Fruit fly (Drosophila melanogaster) whole organism, embryonic: ENCODE data around the gene CG5390.

ENCODE experiments used
- ATbp ChIP-seq: fragments of 200-800 bp; sonication (Bioruptor generic); optimal IDR thresholded peaks from 2 replicates; lab custom pipeline; 2017; ENCODE audit warnings: missing biosample characterization, mild to moderate bottlenecking, missing genetic modification characterization, missing genetic modification reagents
- Bdp1 ChIP-seq: fragments of 200-800 bp; sonication (Bioruptor generic); optimal IDR thresholded peaks from 3 replicates; lab custom pipeline; 2016; ENCODE audit warnings: missing biosample characterization, missing genetic modification characterization
- CG10366 ChIP-seq: fragments of 200-800 bp; sonication (Bioruptor generic); IDR thresholded peaks from 2 replicates; pipeline ENCODE4 v1.3.6; 2022; ENCODE audit warnings: missing biosample characterization, missing genetic modification characterization
- CG11560 ChIP-seq: fragments of 200-800 bp; sonication (Bioruptor generic); IDR thresholded peaks from 3 replicates; pipeline ENCODE4 v1.3.6; 2022; ENCODE audit warnings: missing biosample characterization, missing genetic modification characterization
- CG12299 ChIP-seq: fragments of 200-800 bp; sonication (Bioruptor generic); optimal IDR thresholded peaks from 2 replicates; lab custom pipeline; 2018; ENCODE audit warnings: missing biosample characterization, mild to moderate bottlenecking, missing genetic modification characterization
- CG1233 ChIP-seq: fragments of 200-800 bp; sonication (Bioruptor generic); optimal IDR thresholded peaks from 4 replicates; lab custom pipeline; 2018; ENCODE audit warnings: missing biosample characterization, mild to moderate bottlenecking, missing genetic modification characterization
- CG12659 ChIP-seq: fragments of 200-800 bp; sonication (Bioruptor generic); optimal IDR thresholded peaks from 3 replicates; lab custom pipeline; 2017; ENCODE audit warnings: mild to moderate bottlenecking, missing biosample characterization, missing genetic modification reagents, missing genetic modification characterization
- CG13424 ChIP-seq: fragments of 200-800 bp; sonication (Bioruptor generic); optimal IDR thresholded peaks from 2 replicates; lab custom pipeline; 2019; ENCODE audit warnings: missing biosample characterization, mild to moderate bottlenecking, missing genetic modification characterization, moderate library complexity
- CG13894 ChIP-seq: fragments of 200-800 bp; sonication (Bioruptor generic); optimal IDR thresholded peaks from 3 replicates; lab custom pipeline; 2018; ENCODE audit warnings: missing biosample characterization, mild to moderate bottlenecking, missing genetic modification characterization, moderate library complexity
- CG14441 ChIP-seq: fragments of 200-800 bp; sonication (Bioruptor generic); IDR thresholded peaks from 2 replicates; pipeline ENCODE4 v1.3.6; 2022; ENCODE audit warnings: missing biosample characterization, missing genetic modification characterization
- CG14965 ChIP-seq: fragments of 200-800 bp; sonication (Bioruptor generic); optimal IDR thresholded peaks from 2 replicates; lab custom pipeline; 2016; ENCODE audit warnings: missing biosample characterization, missing genetic modification characterization, borderline replicate concordance
- CG15479 ChIP-seq: fragments of 200-800 bp; sonication (Bioruptor generic); optimal IDR thresholded peaks from 3 replicates; lab custom pipeline; 2019; ENCODE audit warnings: missing biosample characterization, mild to moderate bottlenecking, missing genetic modification characterization, moderate library complexity
- CG1603 ChIP-seq: fragments of 200-800 bp; sonication (Bioruptor generic); optimal IDR thresholded peaks from 2 replicates; lab custom pipeline; 2019; ENCODE audit warnings: missing biosample characterization, mild to moderate bottlenecking, missing genetic modification characterization, moderate library complexity
- CG16813 ChIP-seq: fragments of 200-800 bp; sonication (Bioruptor generic); IDR thresholded peaks from 3 replicates; pipeline ENCODE4 v1.3.6; 2022; ENCODE audit warnings: missing biosample characterization, missing genetic modification characterization; ENCODE audit not compliant: partially characterized antibody
- CG17385 ChIP-seq: fragments of 200-800 bp; sonication (Bioruptor generic); optimal IDR thresholded peaks from 3 replicates; lab custom pipeline; 2018; ENCODE audit warnings: missing biosample characterization, mild to moderate bottlenecking, missing genetic modification characterization
- CG2678 ChIP-seq: fragments of 200-800 bp; sonication (Bioruptor generic); optimal IDR thresholded peaks from 3 replicates; lab custom pipeline; 2019; ENCODE audit warnings: missing biosample characterization, mild to moderate bottlenecking, missing genetic modification characterization, moderate library complexity
- CG34422 ChIP-seq: fragments of 200-800 bp; sonication (Bioruptor generic); IDR thresholded peaks from 3 replicates; pipeline ENCODE4 v1.3.6; 2022; ENCODE audit warnings: missing biosample characterization, missing genetic modification characterization
- CG4360 ChIP-seq: fragments of 200-800 bp; sonication (Bioruptor generic); IDR thresholded peaks from 2 replicates; pipeline ENCODE4 v1.3.6; 2022; ENCODE audit warnings: missing biosample characterization, missing genetic modification characterization
- CG4404 ChIP-seq: fragments of 200-800 bp; sonication (Bioruptor generic); IDR thresholded peaks from 2 replicates; pipeline ENCODE4 v1.3.6; 2022; ENCODE audit warnings: missing biosample characterization, missing genetic modification characterization
- CG6654 ChIP-seq: fragments of 200-800 bp; sonication (Bioruptor generic); optimal IDR thresholded peaks from 2 replicates; lab custom pipeline; 2017; ENCODE audit warnings: missing biosample characterization, mild to moderate bottlenecking, missing genetic modification characterization
- CG6683 ChIP-seq: fragments of 200-800 bp; sonication (Bioruptor generic); optimal IDR thresholded peaks from 2 replicates; lab custom pipeline; 2017; ENCODE audit warnings: missing biosample characterization, mild to moderate bottlenecking, missing genetic modification characterization, missing genetic modification reagents
- CG7987 ChIP-seq: fragments of 200-800 bp; sonication (Bioruptor generic); optimal IDR thresholded peaks from 2 replicates; lab custom pipeline; 2018; ENCODE audit warnings: missing biosample characterization, mild to moderate bottlenecking, missing genetic modification characterization, moderate library complexity
- CG8089 ChIP-seq: fragments of 200-800 bp; sonication (Bioruptor generic); optimal IDR thresholded peaks from 3 replicates; lab custom pipeline; 2016; ENCODE audit warnings: missing biosample characterization, missing genetic modification characterization
- CG9797 ChIP-seq: fragments of 200-800 bp; sonication (Bioruptor generic); optimal IDR thresholded peaks from 3 replicates; lab custom pipeline; 2018; ENCODE audit warnings: missing biosample characterization, mild to moderate bottlenecking, missing genetic modification characterization
- CG9817 ChIP-seq: fragments of 200-800 bp; sonication (Bioruptor generic); optimal IDR thresholded peaks from 2 replicates; lab custom pipeline; 2018; ENCODE audit warnings: missing biosample characterization, mild to moderate bottlenecking, missing genetic modification characterization, moderate library complexity
- CTCF ChIP-seq: fragments of 200-800 bp; sonication (Bioruptor generic); optimal IDR thresholded peaks from 2 replicates; lab custom pipeline; 2017; ENCODE audit warnings: missing biosample characterization, mild to moderate bottlenecking, missing genetic modification characterization, moderate library complexity
- D19A ChIP-seq: fragments of 200-800 bp; optimal IDR thresholded peaks from 3 replicates; lab custom pipeline; 2019; ENCODE audit warnings: missing biosample characterization, mild to moderate bottlenecking, missing genetic modification characterization, moderate library complexity
- Dad ChIP-seq: fragments of 200-800 bp; sonication (Bioruptor generic); optimal IDR thresholded peaks from 3 replicates; lab custom pipeline; 2016; ENCODE audit warnings: missing biosample characterization, missing genetic modification characterization
- E2f1 ChIP-seq: fragments of 200-800 bp; sonication (Bioruptor generic); IDR thresholded peaks from 2 replicates; pipeline ENCODE4 v1.3.6; 2022; ENCODE audit warnings: missing biosample characterization, missing genetic modification characterization
- E2f2 ChIP-seq: fragments of 200-800 bp; sonication (Bioruptor generic); IDR thresholded peaks from 2 replicates; pipeline ENCODE4 v1.3.6; 2022; ENCODE audit warnings: missing biosample characterization, missing genetic modification characterization
- ERR ChIP-seq: fragments of 200-800 bp; sonication (Bioruptor generic); optimal IDR thresholded peaks from 2 replicates; lab custom pipeline; 2016; ENCODE audit warnings: missing biosample characterization, missing genetic modification characterization
- H2.0 ChIP-seq: fragments of 200-800 bp; sonication (Bioruptor generic); IDR thresholded peaks from 2 replicates; pipeline ENCODE4 v1.3.6; 2022; ENCODE audit warnings: missing biosample characterization, missing genetic modification characterization
- Hey ChIP-seq: fragments of 200-800 bp; sonication (Bioruptor generic); optimal IDR thresholded peaks from 3 replicates; lab custom pipeline; 2018; ENCODE audit warnings: missing biosample characterization, mild to moderate bottlenecking, missing genetic modification characterization
- Jarid2 ChIP-seq: fragments of 200-800 bp; sonication (Bioruptor generic); optimal IDR thresholded peaks from 3 replicates; lab custom pipeline; 2017; ENCODE audit warnings: mild to moderate bottlenecking, missing biosample characterization, missing genetic modification reagents, missing genetic modification characterization
- Lim3 ChIP-seq: fragments of 200-800 bp; sonication (Bioruptor generic); IDR thresholded peaks from 2 replicates; pipeline ENCODE4 v1.3.6; 2022; ENCODE audit warnings: missing biosample characterization, missing genetic modification characterization
- Lpt ChIP-seq: fragments of >200 bp; optimal IDR thresholded peaks from 2 replicates; lab custom pipeline; 2018; ENCODE audit warnings: missing biosample characterization, missing genetic modification characterization
- Max ChIP-seq: fragments of 200-800 bp; sonication (Bioruptor generic); optimal IDR thresholded peaks from 2 replicates; lab custom pipeline; 2016; ENCODE audit warnings: missing biosample characterization, mild to moderate bottlenecking, missing genetic modification characterization
- NC2β ChIP-seq: fragments of 200-800 bp; sonication (Bioruptor generic); optimal IDR thresholded peaks from 2 replicates; lab custom pipeline; 2016; ENCODE audit warnings: missing biosample characterization, missing genetic modification characterization
- Nf-YB ChIP-seq: fragments of 200-800 bp; sonication (Bioruptor generic); optimal IDR thresholded peaks from 3 replicates; lab custom pipeline; 2019; ENCODE audit warnings: missing biosample characterization, mild to moderate bottlenecking, missing genetic modification characterization, moderate library complexity
- Side ChIP-seq: fragments of 200-800 bp; sonication (Bioruptor generic); optimal IDR thresholded peaks from 2 replicates; lab custom pipeline; 2016; ENCODE audit warnings: missing biosample characterization, missing genetic modification characterization
- cato ChIP-seq: fragments of 200-800 bp; sonication (Bioruptor generic); optimal IDR thresholded peaks from 2 replicates; lab custom pipeline; 2016; ENCODE audit warnings: missing biosample characterization, missing genetic modification characterization, borderline replicate concordance
- ewg ChIP-seq: fragments of 200-800 bp; sonication (Bioruptor generic); optimal IDR thresholded peaks from 3 replicates; lab custom pipeline; 2017; ENCODE audit warnings: mild to moderate bottlenecking, missing biosample characterization, missing genetic modification reagents, missing genetic modification characterization
- grau ChIP-seq: fragments of 200-800 bp; optimal IDR thresholded peaks from 3 replicates; lab custom pipeline; 2019; ENCODE audit warnings: missing biosample characterization, mild to moderate bottlenecking, missing genetic modification characterization, moderate library complexity
- kay ChIP-seq: fragments of 200-800 bp; sonication (Bioruptor generic); optimal IDR thresholded peaks from 2 replicates; lab custom pipeline; 2016; ENCODE audit warnings: missing biosample characterization, missing genetic modification characterization
- lola ChIP-seq, 3 experiments: fragments of >200 bp in 2 of 3; fragments of 200-800 bp in 1 of 3; sonication (Bioruptor generic) in 1 of 3; optimal IDR thresholded peaks; 2 replicates each; lab custom pipeline; 2017 to 2019; ENCODE audit warnings: missing biosample characterization in 3 of 3, missing genetic modification characterization in 3 of 3, mild to moderate bottlenecking in 1 of 3, moderate library complexity in 1 of 3
- lov ChIP-seq, 2 experiments: fragments of 200-800 bp in 1 of 2; fragments of >200 bp in 1 of 2; sonication (Bioruptor generic) in 1 of 2; IDR thresholded peaks in 1 of 2; optimal IDR thresholded peaks in 1 of 2; 2 replicates in 1 of 2; 3 replicates in 1 of 2; pipeline versions ENCODE4 v1.3.6 to Lab custom; 2017 to 2022; ENCODE audit warnings: missing biosample characterization in 1 of 2, missing genetic modification characterization in 1 of 2
- nmo ChIP-seq: fragments of 200-800 bp; sonication (Bioruptor generic); optimal IDR thresholded peaks from 2 replicates; lab custom pipeline; 2018; ENCODE audit warnings: missing biosample characterization, mild to moderate bottlenecking, missing genetic modification characterization, moderate library complexity
- pzg ChIP-seq: fragments of 200-800 bp; sonication (Bioruptor generic); optimal IDR thresholded peaks from 3 replicates; lab custom pipeline; 2018; ENCODE audit warnings: missing biosample characterization, mild to moderate bottlenecking, missing genetic modification characterization, moderate library complexity
- row ChIP-seq: fragments of 200-800 bp; sonication (Bioruptor generic); IDR thresholded peaks from 3 replicates; pipeline ENCODE4 v1.3.6; 2022; ENCODE audit warnings: missing biosample characterization, missing genetic modification characterization
- slou ChIP-seq: fragments of 200-800 bp; sonication (Bioruptor generic); optimal IDR thresholded peaks from 3 replicates; lab custom pipeline; 2016; ENCODE audit warnings: missing biosample characterization, missing genetic modification characterization
- tgo ChIP-seq: fragments of 200-800 bp; sonication (Bioruptor generic); IDR thresholded peaks from 3 replicates; pipeline ENCODE4 v1.3.6; 2022; ENCODE audit warnings: missing biosample characterization, missing genetic modification characterization

Gene CG5390

DNA sequence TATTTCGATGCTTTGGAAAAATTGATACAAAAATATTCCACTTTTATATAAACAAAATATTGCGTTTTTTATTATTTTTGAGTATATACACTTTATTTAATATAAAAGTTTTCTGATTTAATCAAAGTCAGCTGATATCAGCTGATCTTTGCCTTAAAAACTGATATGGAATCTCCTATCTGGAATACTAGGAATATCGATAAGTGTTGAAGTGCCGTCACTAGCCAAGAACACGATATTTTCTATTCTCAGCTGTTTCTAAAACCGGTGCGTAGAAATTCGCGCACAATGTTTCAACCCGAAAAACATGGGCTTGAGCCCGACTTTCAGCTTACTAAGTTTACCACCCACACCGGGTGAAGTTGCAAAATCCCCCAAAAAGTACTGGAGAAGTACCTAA, 36.1 kb upstream of the CG5390 start, which contains the start of gene Sps2 (continued):
- peak; percentile 48; the same call in 1 of the 3 replicates for TF ChIP-seq CG34422 (GFP tag; lab: Robert Waterston, UW)
- no peak for TF ChIP-seq CG6683
- no peak for TF ChIP-seq ATbp (GFP tag; lab: Kevin White, UChicago)
- TF ChIP-seq ewg (GFP tag; lab: Kevin White, UChicago) = no peak
- peak; percentile 29 for TF ChIP-seq nmo (GFP tag; lab: Kevin White, UChicago)
- TF ChIP-seq CG10366 = no peak
- peak; percentile 37; the same call in 1 of the 2 replicates for TF ChIP-seq CG14441 (GFP tag; lab: Robert Waterston, UW)
- TF ChIP-seq CG2678 (tag; lab: Kevin White, UChicago) = no peak
- no peak for TF ChIP-seq CG12299 (tag; lab: Kevin White, UChicago)
- peak; percentile 35 for TF ChIP-seq CG1603 (tag; lab: Kevin White, UChicago)
- no peak for TF ChIP-seq CG1233
- TF ChIP-seq CG12659 (GFP tag; lab: Kevin White, UChicago) = no peak
- TF ChIP-seq Bdp1 = no peak
- TF ChIP-seq Nf-YB (GFP tag; lab: Kevin White, UChicago) = no peak
- TF ChIP-seq E2f1 = no peak
- no peak for TF ChIP-seq CG17385
- peak; percentile 77 for TF ChIP-seq row (GFP tag; lab: Robert Waterston, UW)
- TF ChIP-seq CG15479 (GFP tag; lab: Kevin White, UChicago) = no peak
- no peak for TF ChIP-seq CG9817 (tag; lab: Kevin White, UChicago)
- peak; percentile 46; the same call in 1 of the 2 replicates for TF ChIP-seq E2f2
- no peak for TF ChIP-seq H2.0 (GFP tag; lab: Robert Waterston, UW)
- no peak for TF ChIP-seq CTCF (GFP tag; lab: Kevin White, UChicago)
- TF ChIP-seq slou (GFP tag; lab: Kevin White, UChicago) = no peak
- no peak for TF ChIP-seq CG8089
- TF ChIP-seq Hey (tag; lab: Kevin White, UChicago) = no peak
- TF ChIP-seq lola (GFP tag; optimal IDR thresholded peaks at IDR 0.05; lab: Kevin White, UChicago) = no peak
- peak; percentile 3 for TF ChIP-seq Max
- TF ChIP-seq Lpt (GFP tag; lab: Kevin White, UChicago) = no peak
- TF ChIP-seq D19A (tag; lab: Kevin White, UChicago) = peak; percentile 16
- no peak for TF ChIP-seq NC2β (GFP tag; lab: Kevin White, UChicago)
- TF ChIP-seq CG7987 = no peak
- no peak for TF ChIP-seq tgo
- TF ChIP-seq cato (GFP tag; lab: Kevin White, UChicago) = no peak
- TF ChIP-seq CG16813 (GFP tag; lab: Robert Waterston, UW) = peak; percentile 75
- no peak for TF ChIP-seq ERR (GFP tag; lab: Kevin White, UChicago)
- TF ChIP-seq CG13894 (tag; lab: Kevin White, UChicago) = no peak
- no peak for TF ChIP-seq CG13424 (tag; lab: Kevin White, UChicago)
- TF ChIP-seq Dad (GFP tag; lab: Kevin White, UChicago) = no peak
- no peak for TF ChIP-seq CG4360
- no peak for TF ChIP-seq Side (GFP tag; lab: Kevin White, UChicago)
- TF ChIP-seq lov (optimal IDR thresholded peaks at IDR 0.05; lab: Kevin White, UChicago) = no peak
- TF ChIP-seq lov (GFP tag; IDR thresholded peaks at IDR 0.05; lab: Robert Waterston, UW) = no peak
- no peak for TF ChIP-seq Jarid2
- no peak for TF ChIP-seq CG6654 (GFP tag; lab: Kevin White, UChicago)
- no peak for TF ChIP-seq Lim3 (GFP tag; lab: Robert Waterston, UW)
- peak; percentile 26 for TF ChIP-seq grau
- TF ChIP-seq CG11560 (tag; lab: Robert Waterston, UW) = no peak
- no peak for TF ChIP-seq CG14965
- TF ChIP-seq CG4404 (GFP tag; lab: Robert Waterston, UW) = no peak
- no peak for TF ChIP-seq kay (GFP tag; lab: Kevin White, UChicago)
- TF ChIP-seq CG9797 (GFP tag; lab: Kevin White, UChicago) = no peak
- peak; percentile 54 for TF ChIP-seq pzg (GFP tag; lab: Kevin White, UChicago)
